Fruit fly (Drosophila melanogaster) whole organism, embryonic: Measurements from ENCODE around the gene Upf2.

Source experiments
- Atf-2 ChIP-seq: fragments of 200-800 bp; sonication (Bioruptor generic); optimal IDR thresholded peaks from 2 replicates; lab custom pipeline; 2016; ENCODE audit warnings: missing biosample characterization, missing genetic modification characterization
- CG10959 ChIP-seq: fragments of 200-800 bp; sonication (Bioruptor generic); IDR thresholded peaks from 2 replicates; pipeline ENCODE4 v1.3.6; 2022; ENCODE audit warnings: missing biosample characterization, missing genetic modification characterization
- CG12769 ChIP-seq: fragments of 200-800 bp; sonication (Bioruptor generic); optimal IDR thresholded peaks from 2 replicates; lab custom pipeline; 2019; ENCODE audit warnings: missing biosample characterization, mild to moderate bottlenecking, missing genetic modification characterization, moderate library complexity
- CG13123 ChIP-seq: fragments of 200-800 bp; sonication (Bioruptor generic); optimal IDR thresholded peaks from 2 replicates; lab custom pipeline; 2016; ENCODE audit warnings: missing biosample characterization, missing genetic modification characterization
- CG13287 ChIP-seq: fragments of 200-800 bp; sonication (Bioruptor generic); IDR thresholded peaks from 2 replicates; pipeline ENCODE4 v1.3.6; 2022; ENCODE audit warnings: missing biosample characterization, missing genetic modification characterization; ENCODE audit not compliant: partially characterized antibody
- CG14710 ChIP-seq: fragments of 200-800 bp; sonication (Bioruptor generic); optimal IDR thresholded peaks from 3 replicates; lab custom pipeline; 2019; ENCODE audit warnings: missing biosample characterization, mild to moderate bottlenecking, missing genetic modification characterization, moderate library complexity
- CG14860 ChIP-seq: fragments of 200-800 bp; sonication (Bioruptor generic); IDR thresholded peaks from 3 replicates; pipeline ENCODE4 v1.3.6; 2022; ENCODE audit warnings: missing biosample characterization, missing genetic modification characterization; ENCODE audit not compliant: partially characterized antibody
- CG17612 ChIP-seq: fragments of 200-800 bp; sonication (Bioruptor generic); IDR thresholded peaks from 2 replicates; pipeline ENCODE4 v1.3.6; 2022; ENCODE audit warnings: missing biosample characterization, missing genetic modification characterization
- CG3838 ChIP-seq: fragments of 200-800 bp; sonication (Bioruptor generic); optimal IDR thresholded peaks from 3 replicates; lab custom pipeline; 2016; ENCODE audit warnings: missing biosample characterization, missing genetic modification characterization
- CG4404 ChIP-seq: fragments of 200-800 bp; sonication (Bioruptor generic); IDR thresholded peaks from 2 replicates; pipeline ENCODE4 v1.3.6; 2022; ENCODE audit warnings: missing biosample characterization, missing genetic modification characterization
- CG4424 ChIP-seq: fragments of 200-800 bp; sonication (Bioruptor generic); optimal IDR thresholded peaks from 3 replicates; lab custom pipeline; 2016; ENCODE audit warnings: missing biosample characterization, missing genetic modification characterization
- CG5953 ChIP-seq: fragments of 200-800 bp; sonication (Bioruptor generic); IDR thresholded peaks from 2 replicates; pipeline ENCODE4 v1.3.6; 2022; ENCODE audit warnings: missing biosample characterization, missing genetic modification characterization
- CG6272 ChIP-seq: fragments of 200-800 bp; sonication (Bioruptor generic); IDR thresholded peaks from 2 replicates; pipeline ENCODE4 v1.3.6; 2022; ENCODE audit warnings: missing biosample characterization, missing genetic modification characterization
- CG6854 ChIP-seq: fragments of 200-800 bp; sonication (Bioruptor generic); optimal IDR thresholded peaks from 3 replicates; lab custom pipeline; 2017; ENCODE audit warnings: missing biosample characterization, mild to moderate bottlenecking, missing genetic modification characterization
- CG7963 ChIP-seq: fragments of 200-800 bp; sonication (Bioruptor generic); IDR thresholded peaks from 3 replicates; pipeline ENCODE4 v1.3.6; 2022; ENCODE audit warnings: missing biosample characterization, missing genetic modification characterization; ENCODE audit not compliant: partially characterized antibody
- CG8765 ChIP-seq: fragments of 200-800 bp; sonication (Bioruptor generic); IDR thresholded peaks from 2 replicates; pipeline ENCODE4 v1.3.6; 2022; ENCODE audit warnings: missing biosample characterization, missing genetic modification characterization
- CG9609 ChIP-seq: fragments of 200-800 bp; sonication (Bioruptor generic); optimal IDR thresholded peaks from 3 replicates; lab custom pipeline; 2016; ENCODE audit warnings: missing biosample characterization, missing genetic modification characterization
- CG9727 ChIP-seq: fragments of 200-800 bp; sonication (Bioruptor generic); optimal IDR thresholded peaks from 3 replicates; lab custom pipeline; 2017; ENCODE audit warnings: missing biosample characterization, mild to moderate bottlenecking, missing genetic modification characterization
- CG9932 ChIP-seq: fragments of 200-800 bp; sonication (Bioruptor generic); IDR thresholded peaks from 2 replicates; pipeline ENCODE4 v1.3.6; 2022; ENCODE audit warnings: missing biosample characterization, missing genetic modification characterization
- CTCF ChIP-seq: fragments of 200-800 bp; sonication (Bioruptor generic); optimal IDR thresholded peaks from 2 replicates; lab custom pipeline; 2017; ENCODE audit warnings: missing biosample characterization, mild to moderate bottlenecking, missing genetic modification characterization, moderate library complexity
- Deaf1 ChIP-seq: fragments of 200-800 bp; optimal IDR thresholded peaks from 3 replicates; lab custom pipeline; 2019; ENCODE audit warnings: missing biosample characterization, mild to moderate bottlenecking, missing genetic modification characterization, moderate library complexity
- E2f1 ChIP-seq: fragments of 200-800 bp; sonication (Bioruptor generic); IDR thresholded peaks from 2 replicates; pipeline ENCODE4 v1.3.6; 2022; ENCODE audit warnings: missing biosample characterization, missing genetic modification characterization
- Elba2 ChIP-seq: fragments of 200-800 bp; sonication (Bioruptor generic); optimal IDR thresholded peaks from 3 replicates; lab custom pipeline; 2016; ENCODE audit warnings: missing biosample characterization, missing genetic modification characterization
- H2.0 ChIP-seq: fragments of 200-800 bp; sonication (Bioruptor generic); IDR thresholded peaks from 2 replicates; pipeline ENCODE4 v1.3.6; 2022; ENCODE audit warnings: missing biosample characterization, missing genetic modification characterization
- HLH3B ChIP-seq: fragments of 200-800 bp; sonication (Bioruptor generic); IDR thresholded peaks from 2 replicates; pipeline ENCODE4 v1.3.6; 2022; ENCODE audit warnings: missing biosample characterization, missing genetic modification characterization
- HLH4C ChIP-seq: fragments of 200-800 bp; sonication (Bioruptor generic); IDR thresholded peaks from 3 replicates; pipeline ENCODE4 v1.3.6; 2022; ENCODE audit warnings: missing biosample characterization, missing genetic modification characterization; ENCODE audit not compliant: partially characterized antibody
- Jarid2 ChIP-seq: fragments of 200-800 bp; sonication (Bioruptor generic); optimal IDR thresholded peaks from 3 replicates; lab custom pipeline; 2017; ENCODE audit warnings: mild to moderate bottlenecking, missing biosample characterization, missing genetic modification reagents, missing genetic modification characterization
- Mrtf ChIP-seq: fragments of 200-800 bp; sonication (Bioruptor generic); IDR thresholded peaks from 3 replicates; pipeline ENCODE4 v1.3.6; 2022; ENCODE audit warnings: missing biosample characterization, missing genetic modification characterization
- NFAT ChIP-seq: fragments of 200-800 bp; sonication (Bioruptor generic); IDR thresholded peaks from 2 replicates; pipeline ENCODE4 v1.3.6; 2022; ENCODE audit warnings: missing biosample characterization, missing genetic modification characterization
- NK7.1 ChIP-seq: fragments of 200-800 bp; sonication (Bioruptor generic); optimal IDR thresholded peaks from 3 replicates; lab custom pipeline; 2016; ENCODE audit warnings: missing biosample characterization, missing genetic modification characterization
- cg ChIP-seq: fragments of 200-800 bp; sonication (Bioruptor generic); optimal IDR thresholded peaks from 3 replicates; lab custom pipeline; 2019; ENCODE audit warnings: missing biosample characterization, mild to moderate bottlenecking, missing genetic modification characterization, moderate library complexity
- fd64A ChIP-seq: fragments of 200-800 bp; sonication (Bioruptor generic); optimal IDR thresholded peaks from 3 replicates; lab custom pipeline; 2018; ENCODE audit warnings: missing biosample characterization, mild to moderate bottlenecking, missing genetic modification characterization
- fu2 ChIP-seq: fragments of 200-800 bp; sonication (Bioruptor generic); optimal IDR thresholded peaks from 2 replicates; lab custom pipeline; 2016; ENCODE audit warnings: missing biosample characterization, missing genetic modification characterization
- jigr1 ChIP-seq: fragments of 200-800 bp; sonication (Bioruptor generic); IDR thresholded peaks from 3 replicates; pipeline ENCODE4 v1.3.6; 2022; ENCODE audit warnings: missing biosample characterization, missing genetic modification characterization
- mam ChIP-seq: fragments of 200-800 bp; sonication (Bioruptor generic); optimal IDR thresholded peaks from 3 replicates; lab custom pipeline; 2016; ENCODE audit warnings: missing biosample characterization, missing genetic modification characterization
- nau ChIP-seq: fragments of 200-800 bp; sonication (Bioruptor generic); optimal IDR thresholded peaks from 3 replicates; lab custom pipeline; 2017; ENCODE audit warnings: missing biosample characterization, mild to moderate bottlenecking, missing genetic modification characterization, missing genetic modification reagents
- nom ChIP-seq: fragments of 200-800 bp; sonication (Bioruptor generic); optimal IDR thresholded peaks from 2 replicates; lab custom pipeline; 2017; ENCODE audit warnings: missing biosample characterization, missing genetic modification characterization, mild to moderate bottlenecking, moderate library complexity, missing genetic modification reagents
- odd ChIP-seq: fragments of 200-800 bp; sonication (Bioruptor generic); optimal IDR thresholded peaks from 2 replicates; lab custom pipeline; 2017; ENCODE audit warnings: missing biosample characterization, mild to moderate bottlenecking, missing genetic modification characterization
- p53 ChIP-seq: fragments of 200-800 bp; sonication (Bioruptor generic); optimal IDR thresholded peaks from 2 replicates; lab custom pipeline; 2016; ENCODE audit warnings: missing biosample characterization, missing genetic modification characterization
- pfk ChIP-seq: fragments of 200-800 bp; sonication (Bioruptor generic); optimal IDR thresholded peaks from 2 replicates; lab custom pipeline; 2018; ENCODE audit warnings: missing biosample characterization, mild to moderate bottlenecking, missing genetic modification characterization, moderate library complexity
- pho ChIP-seq: fragments of 200-800 bp; sonication (Bioruptor generic); optimal IDR thresholded peaks from 2 replicates; lab custom pipeline; 2016; ENCODE audit warnings: missing biosample characterization, missing genetic modification characterization
- pnt ChIP-seq: fragments of 200-800 bp; sonication (Bioruptor generic); optimal IDR thresholded peaks from 3 replicates; lab custom pipeline; 2016; ENCODE audit warnings: missing biosample characterization, missing genetic modification characterization
- ro ChIP-seq: fragments of 200-800 bp; sonication (Bioruptor generic); IDR thresholded peaks from 2 replicates; pipeline ENCODE4 v1.3.6; 2022; ENCODE audit warnings: missing biosample characterization, missing genetic modification characterization
- sc ChIP-seq, 3 experiments: fragments of >200 bp in 2 of 3; fragments of 200-800 bp in 1 of 3; sonication (Bioruptor generic) in 1 of 3; optimal IDR thresholded peaks; 2 replicates in 2 of 3; 3 replicates in 1 of 3; lab custom pipeline; 2017; ENCODE audit warnings: mild to moderate bottlenecking in 1 of 3, missing biosample characterization in 1 of 3, missing genetic modification characterization in 1 of 3, missing genetic modification reagents in 1 of 3
- seq ChIP-seq: fragments of 200-800 bp; sonication (Bioruptor generic); IDR thresholded peaks from 2 replicates; pipeline ENCODE4 v1.3.6; 2022; ENCODE audit warnings: missing biosample characterization, missing genetic modification characterization
- sim ChIP-seq: fragments of 200-800 bp; sonication (Bioruptor generic); IDR thresholded peaks from 2 replicates; pipeline ENCODE4 v1.3.6; 2022; ENCODE audit warnings: missing biosample characterization, missing genetic modification characterization
- sisA ChIP-seq: fragments of 200-800 bp; sonication (Bioruptor generic); IDR thresholded peaks from 2 replicates; pipeline ENCODE4 v1.3.6; 2022; ENCODE audit warnings: missing biosample characterization, missing genetic modification characterization
- slbo ChIP-seq: fragments of 200-800 bp; sonication (Bioruptor generic); IDR thresholded peaks from 2 replicates; pipeline ENCODE4 v1.3.6; 2022; ENCODE audit warnings: missing biosample characterization, missing genetic modification characterization
- sr ChIP-seq: fragments of 200-800 bp; sonication (Bioruptor generic); IDR thresholded peaks from 3 replicates; pipeline ENCODE4 v1.3.6; 2022; ENCODE audit warnings: missing biosample characterization, missing genetic modification characterization
- trem ChIP-seq: fragments of 200-800 bp; optimal IDR thresholded peaks from 3 replicates; lab custom pipeline; 2019; ENCODE audit warnings: missing biosample characterization, mild to moderate bottlenecking, missing genetic modification characterization, moderate library complexity
- z ChIP-seq: fragments of 200-800 bp; sonication (Bioruptor generic); IDR thresholded peaks from 3 replicates; pipeline ENCODE4 v1.3.6; 2022; ENCODE audit warnings: missing biosample characterization, missing genetic modification characterization

Upf2 gene

DNA sequence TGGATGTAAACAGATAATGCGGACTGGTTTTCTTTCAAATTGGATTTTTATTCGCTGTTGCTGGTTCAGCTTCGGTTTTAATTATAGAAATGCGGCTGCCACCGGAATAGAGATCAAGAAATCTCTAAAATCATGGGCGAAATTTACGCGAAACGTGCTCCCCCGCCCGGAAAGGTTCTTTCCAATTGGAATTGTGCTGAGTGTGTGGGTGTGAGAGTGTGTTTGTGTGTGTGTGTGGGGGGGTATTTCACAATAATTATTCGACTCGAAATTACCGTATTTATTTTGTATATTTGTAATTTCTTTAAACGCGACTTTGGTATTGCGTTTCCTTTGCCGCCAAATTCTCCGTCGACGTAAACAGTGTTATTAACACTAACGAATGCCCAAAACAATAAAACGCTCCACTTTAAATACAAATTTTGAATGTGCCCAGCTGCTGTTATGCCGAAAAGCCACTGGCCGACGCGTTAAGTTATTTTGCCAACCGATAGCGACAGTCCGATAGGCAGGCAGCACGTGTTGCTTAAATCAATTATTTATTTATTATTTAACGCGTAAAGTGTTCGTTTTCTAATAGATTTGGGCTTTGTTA is 40.5 kb upstream of the Upf2 start, which contains the start of gene Gclc (continued):
- no peak for TF ChIP-seq CG3838 (GFP tag; lab: Kevin White, UChicago)
- peak; percentile 13; the same call in 1 of the 2 replicates for TF ChIP-seq CG9932 (GFP tag; lab: Robert Waterston, UW)
- no peak for TF ChIP-seq seq
- no peak for TF ChIP-seq pho (GFP tag; lab: Kevin White, UChicago)
- TF ChIP-seq odd (GFP tag; lab: Kevin White, UChicago), result peak; percentile 15
- TF ChIP-seq CG4424 (GFP tag; lab: Kevin White, UChicago), result no peak
- no peak for TF ChIP-seq CG17612 (GFP tag; lab: Robert Waterston, UW)
- no peak for TF ChIP-seq CG10959 (GFP tag; lab: Robert Waterston, UW)
- TF ChIP-seq NK7.1 (GFP tag; lab: Kevin White, UChicago), result no peak
- TF ChIP-seq CG6272, result no peak
- TF ChIP-seq nau (GFP tag; lab: Kevin White, UChicago), result peak; percentile 19
- TF ChIP-seq HLH4C, result peak; percentile 34; the same call in 1 of the 3 replicates
- peak; percentile 62 for TF ChIP-seq CG13287 (GFP tag; lab: Robert Waterston, UW)
- TF ChIP-seq CG14860 (GFP tag; lab: Robert Waterston, UW), result no peak
- TF ChIP-seq CG13123 (GFP tag; lab: Kevin White, UChicago), result no peak
- peak; percentile 10; the same call in 1 of the 3 replicates for TF ChIP-seq CG7963 (GFP tag; lab: Robert Waterston, UW)
- no peak for TF ChIP-seq fu2
- TF ChIP-seq CG5953, result no peak
- no peak for TF ChIP-seq CG4404 (GFP tag; lab: Robert Waterston, UW)
- TF ChIP-seq pfk (GFP tag; lab: Kevin White, UChicago), result no peak
- peak; percentile 36 for TF ChIP-seq CG12769 (tag; lab: Kevin White, UChicago)
- TF ChIP-seq H2.0 (GFP tag; lab: Robert Waterston, UW), result no peak
- TF ChIP-seq cg (GFP tag; lab: Kevin White, UChicago), result peak; percentile 75
- TF ChIP-seq Atf-2 (GFP tag; lab: Kevin White, UChicago), result no peak
- TF ChIP-seq nom (GFP tag; lab: Kevin White, UChicago), result no peak
- no peak for TF ChIP-seq jigr1 (GFP tag; lab: Robert Waterston, UW)
- no peak for TF ChIP-seq sim (GFP tag; lab: Robert Waterston, UW)
- TF ChIP-seq Jarid2 (GFP tag; lab: Kevin White, UChicago), result peak; percentile 56
- TF ChIP-seq trem (tag; lab: Kevin White, UChicago), result peak; percentile 31
- TF ChIP-seq E2f1 (GFP tag; lab: Robert Waterston, UW), result no peak
- peak; percentile 9 for TF ChIP-seq mam (GFP tag; lab: Kevin White, UChicago)
- no peak for TF ChIP-seq CG9727
- peak; percentile 55 for TF ChIP-seq Elba2
- no peak for TF ChIP-seq Mrtf (GFP tag; lab: Robert Waterston, UW)
- no peak for TF ChIP-seq sisA (GFP tag; lab: Robert Waterston, UW)
- TF ChIP-seq CTCF (GFP tag; lab: Kevin White, UChicago), result no peak
- TF ChIP-seq HLH3B (GFP tag; lab: Robert Waterston, UW), result no peak
- TF ChIP-seq CG14710 (tag; lab: Kevin White, UChicago), result no peak
- TF ChIP-seq pnt (GFP tag; lab: Kevin White, UChicago), result no peak
- no peak for TF ChIP-seq fd64A
- TF ChIP-seq CG6854, result no peak
- no peak for TF ChIP-seq ro (GFP tag; lab: Robert Waterston, UW)
- TF ChIP-seq slbo (GFP tag; lab: Robert Waterston, UW), result no peak
- 0 out of 2 replicates have a peak, but pooled peaks have one; percentile 23 for TF ChIP-seq NFAT
- no peak for TF ChIP-seq Deaf1 (tag; lab: Kevin White, UChicago)
- TF ChIP-seq z, result no peak
- TF ChIP-seq sc (optimal IDR thresholded peaks at IDR 0.05; lab: Kevin White, UChicago), result no peak
- no peak for TF ChIP-seq sc (GFP tag; optimal IDR thresholded peaks at IDR 0.05; lab: Kevin White, UChicago)
- TF ChIP-seq CG9609, result no peak
- TF ChIP-seq p53, result no peak
- TF ChIP-seq sr (GFP tag; lab: Robert Waterston, UW), result 0 out of 3 replicates have a peak, but pooled peaks have one; percentile 52
- no peak for TF ChIP-seq CG8765
